Worm (Caenorhabditis elegans): ENCODE data around the gene ugt-32.

ugt-32 gene

DNA sequence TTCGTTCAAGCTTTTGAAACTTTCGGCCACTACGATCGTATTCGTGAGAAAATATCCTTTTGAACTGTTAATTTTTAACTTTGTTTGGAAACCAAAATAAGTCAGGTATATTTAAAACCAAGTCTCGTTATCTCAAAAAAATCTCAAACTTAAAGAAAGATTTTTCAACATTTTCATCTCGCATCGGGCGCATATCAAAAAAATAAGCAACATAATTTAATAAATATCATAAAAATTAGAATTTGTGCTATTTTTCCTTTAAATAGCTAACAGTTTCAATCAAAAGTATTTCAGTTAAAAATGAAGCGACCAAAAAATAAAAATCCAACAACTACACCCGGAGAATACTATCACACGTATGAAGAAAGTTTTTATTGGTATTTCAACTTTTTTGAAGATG lies 37.8 kb downstream of the ugt-32 start, which contains the start of gene srw-7:
Gene srw-7 (plus strand): TSS at position 301 of the 400 bp plus-strand sequence.
- TF ChIP-seq mef-2 (tag; optimal IDR thresholded peaks at IDR 0.05) = no peak
- TF ChIP-seq sox-4 (tag; optimal IDR thresholded peaks at IDR 0.05) = no peak
- TF ChIP-seq nhr-85 (tag) = no peak
- no peak for TF ChIP-seq mep-1 (tag; optimal IDR thresholded peaks at IDR 0.05)
- no peak for TF ChIP-seq pag-3 (tag; optimal IDR thresholded peaks at IDR 0.05; ENCODE audit: borderline replicate concordance, insufficient read depth)
- TF ChIP-seq elt-2 (tag; optimal IDR thresholded peaks at IDR 0.05) = no peak
- TF ChIP-seq nhr-90 (tag; optimal IDR thresholded peaks at IDR 0.05; ENCODE audit: poor library complexity) = no peak
- TF ChIP-seq ets-5 (GFP tag; IDR thresholded peaks at IDR 0.05) = no peak
- TF ChIP-seq xbp-1 (tag; optimal IDR thresholded peaks at IDR 0.05) = no peak
- TF ChIP-seq nhr-237 (tag; optimal IDR thresholded peaks at IDR 0.05) = no peak
- TF ChIP-seq efl-3 (GFP tag; optimal IDR thresholded peaks at IDR 0.05) = no peak

DNA sequence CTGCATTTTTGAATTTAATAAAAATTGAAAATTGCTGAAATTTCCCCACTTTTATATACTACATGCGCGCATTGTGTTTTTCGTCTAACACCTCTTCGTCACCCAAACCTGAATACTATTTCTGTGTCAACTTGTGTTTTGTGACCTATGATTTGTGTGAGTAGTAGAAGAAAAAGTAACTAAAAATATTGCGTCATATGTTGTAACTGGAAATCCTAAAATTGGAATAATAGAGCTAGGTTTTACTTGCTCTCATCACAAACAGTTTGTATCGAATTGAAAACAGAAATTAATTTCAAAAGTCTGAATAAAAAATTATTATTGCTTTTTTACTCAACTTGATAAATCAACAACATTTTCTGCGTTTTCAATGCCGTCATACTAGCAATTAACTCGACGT lies 38.3 kb downstream of the ugt-32 start, which contains the start of gene R08F11.4:
Gene R08F11.4 (minus strand): TSS at position 29 of the 400 bp plus-strand sequence.
- no peak for TF ChIP-seq elt-2 (tag; optimal IDR thresholded peaks at IDR 0.05)
- peak; percentile 31 for TF ChIP-seq nhr-20 (tag; optimal IDR thresholded peaks at IDR 0.05)
- no peak for TF ChIP-seq zip-4 (GFP tag; optimal IDR thresholded peaks at IDR 0.05)
- TF ChIP-seq nhr-90 (tag; optimal IDR thresholded peaks at IDR 0.05; ENCODE audit: poor library complexity) = peak; percentile 9
- TF ChIP-seq skn-1 (tag; optimal IDR thresholded peaks at IDR 0.05) = peak; percentile 13
- TF ChIP-seq nhr-76 (tag; optimal IDR thresholded peaks at IDR 0.05) = no peak
- no peak for TF ChIP-seq unc-62 (GFP tag; optimal IDR thresholded peaks at IDR 0.05)
- TF ChIP-seq lin-14 (GFP tag; optimal IDR thresholded peaks at IDR 0.05) = peak; percentile 29
- no peak for TF ChIP-seq lin-39 (tag; optimal IDR thresholded peaks at IDR 0.05)
- peak; percentile 64 for TF ChIP-seq nhr-85 (tag)
- TF ChIP-seq elt-3 (tag; optimal IDR thresholded peaks at IDR 0.05) = no peak
- TF ChIP-seq pax-3 (tag; optimal IDR thresholded peaks at IDR 0.05) = no peak
- TF ChIP-seq nhr-71 (tag; optimal IDR thresholded peaks at IDR 0.05) = peak; percentile 26
- TF ChIP-seq snu-23 (GFP tag; optimal IDR thresholded peaks at IDR 0.05) = peak; percentile 9
- no peak for TF ChIP-seq ets-5 (GFP tag; IDR thresholded peaks at IDR 0.05)
- no peak for TF ChIP-seq efl-3 (GFP tag; optimal IDR thresholded peaks at IDR 0.05)
- no peak for TF ChIP-seq vab-15 (tag; optimal IDR thresholded peaks at IDR 0.05)

DNA sequence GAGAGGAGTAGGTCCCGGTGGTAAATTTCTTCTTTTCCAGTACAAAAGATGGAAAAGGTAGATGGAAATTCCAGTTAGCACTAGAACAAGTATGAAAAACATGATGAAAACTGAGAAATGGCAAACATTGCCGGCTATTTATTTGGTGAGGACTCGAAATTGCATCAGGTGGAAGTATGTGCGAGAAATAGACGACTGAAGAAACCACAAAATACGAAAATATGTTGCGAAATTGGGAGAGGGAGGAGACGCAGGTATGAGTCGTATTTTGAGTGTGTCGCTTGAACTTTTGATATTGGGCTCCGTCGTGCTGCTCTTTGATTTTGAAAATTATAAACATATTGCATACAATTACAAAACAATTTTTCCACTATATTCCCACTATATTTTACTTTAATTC lies 40.5 kb downstream of the ugt-32 start, which contains the start of gene cyp-33C8:
Gene cyp-33C8 (minus strand): TSS at position 200 of the 400 bp plus-strand sequence.
- TF ChIP-seq isw-1 (GFP tag; IDR thresholded peaks at IDR 0.05) (0 out of 2 replicates have a peak, but pooled peaks have one; percentile 6), rnt-1 (tag; optimal IDR thresholded peaks at IDR 0.05) (peak; percentile 89), fkh-8 (tag; optimal IDR thresholded peaks at IDR 0.05) (peak; percentile 41), egl-13 (tag; optimal IDR thresholded peaks at IDR 0.05) (no peak), lin-14 (GFP tag; optimal IDR thresholded peaks at IDR 0.05) (peak; percentile 66), aha-1 (tag; optimal IDR thresholded peaks at IDR 0.05) (no peak), F16B12.6 (tag; optimal IDR thresholded peaks at IDR 0.05) (no peak), efl-1 (optimal IDR thresholded peaks at IDR 0.05) (peak; percentile 36 to 62), efl-1 (GFP tag; optimal IDR thresholded peaks at IDR 0.05 in 1 of 2) (peak; percentile 22 to 94), mep-1 (tag; optimal IDR thresholded peaks at IDR 0.05) (peak; percentile 11), ceh-82 (tag; optimal IDR thresholded peaks at IDR 0.05) (peak in 2 of 3 experiments; percentile 46 to 51), ceh-63 (GFP tag; optimal IDR thresholded peaks at IDR 0.05) (no peak), sptf-1 (tag; optimal IDR thresholded peaks at IDR 0.05) (no peak), nhr-11 (tag; optimal IDR thresholded peaks at IDR 0.05) (peak; percentile 47), C16A3.4 (tag; optimal IDR thresholded peaks at IDR 0.05) (peak; percentile 22), hpl-2 (GFP tag; optimal IDR thresholded peaks at IDR 0.05) (peak; percentile 33), lin-35 (GFP tag; optimal IDR thresholded peaks at IDR 0.05) (peak in 1 of 2 experiments; percentile 43), ztf-11 (tag; optimal IDR thresholded peaks at IDR 0.05) (no peak), unc-130 (tag; optimal IDR thresholded peaks at IDR 0.05) (no peak), nhr-20 (tag; optimal IDR thresholded peaks at IDR 0.05) (peak; percentile 53), zip-4 (GFP tag; optimal IDR thresholded peaks at IDR 0.05) (peak; percentile 59), nhr-71 (tag; optimal IDR thresholded peaks at IDR 0.05) (peak; percentile 67), skn-1 (tag; optimal IDR thresholded peaks at IDR 0.05) (peak; percentile 73), aly-2 (tag; optimal IDR thresholded peaks at IDR 0.05) (no peak), nhr-84 (tag; optimal IDR thresholded peaks at IDR 0.05) (no peak), pqm-1 (tag; optimal IDR thresholded peaks at IDR 0.05) (no peak), dpl-1 (GFP tag; optimal IDR thresholded peaks at IDR 0.05) (peak in 2 of 3 experiments; percentile 9 to 21), ztf-4 (tag; optimal IDR thresholded peaks at IDR 0.05) (no peak), nhr-85 (tag) (peak; percentile 22), Y116A8C.19 (tag; optimal IDR thresholded peaks at IDR 0.05; ENCODE audit: borderline replicate concordance) (no peak), nhr-19 (GFP tag; conservative IDR thresholded peaks at IDR 0.05) (peak; percentile 24; the same call in 1 of the 2 replicates), jun-1 (tag; optimal IDR thresholded peaks at IDR 0.05) (peak; percentile 57)
